Fruit fly (Drosophila melanogaster) Kc167 (cell line): Measurements from ENCODE around the gene Rbp9.

Source experiments
- Myc ChIP-seq: fragments of >200 bp; optimal IDR thresholded peaks from 2 replicates; lab custom pipeline; 2017; ENCODE audit warnings: missing external identifiers
- Sin3A ChIP-seq: fragments of >200 bp; optimal IDR thresholded peaks from 2 replicates; lab custom pipeline; 2018; ENCODE audit warnings: missing external identifiers
- h ChIP-seq: fragments of >200 bp; optimal IDR thresholded peaks from 3 replicates; lab custom pipeline; 2018; ENCODE audit warnings: missing external identifiers
- insv ChIP-seq: fragments of >200 bp; optimal IDR thresholded peaks from 3 replicates; lab custom pipeline; 2018; ENCODE audit warnings: missing external identifiers
- psq ChIP-seq: fragments of >200 bp; optimal IDR thresholded peaks from 2 replicates; lab custom pipeline; 2017; ENCODE audit warnings: missing external identifiers
- ttk ChIP-seq: sonication (Bioruptor generic); optimal IDR thresholded peaks from 2 replicates; lab custom pipeline; 2017; ENCODE audit warnings: missing external identifiers

- TF ChIP-seq psq (no peak), Myc (lab: Kevin White, UChicago) (no peak), insv (lab: Kevin White, UChicago) (no peak), h (no peak), ttk (no peak), Sin3A (lab: Kevin White, UChicago) (no peak)
Observed at dm6 chr2L:2939698-2940097, 14.9 kb upstream of the Rbp9 start.
